Worm (Caenorhabditis elegans) whole organism, L1 larva: Measurements from ENCODE around the gene C28D4.7.

Experiments used
- egl-27 ChIP-seq, 2 experiments: fragments of 150-350 bp in 1 of 2; sonication (generic microtip); optimal IDR thresholded peaks; 3 replicates each; lab custom pipeline; 2017 to 2018; ENCODE audit warnings: missing biosample characterization in 2 of 2, missing genetic modification characterization in 2 of 2, missing genetic modification reagents in 2 of 2
- mep-1 ChIP-seq: fragments of 150-350 bp; optimal IDR thresholded peaks from 2 replicates; lab custom pipeline; 2014; ENCODE audit warnings: missing biosample characterization, missing genetic modification characterization
- nhr-12 ChIP-seq: sonication (generic microtip); optimal IDR thresholded peaks from 2 replicates; lab custom pipeline; 2017; ENCODE audit warnings: missing biosample characterization, missing genetic modification characterization
- nhr-77 ChIP-seq: fragments of 150-350 bp; optimal IDR thresholded peaks from 2 replicates; lab custom pipeline; 2014; ENCODE audit warnings: missing biosample characterization, missing genetic modification characterization
- snpc-4 ChIP-seq: fragments of 150-350 bp; optimal IDR thresholded peaks from 2 replicates; lab custom pipeline; 2014; ENCODE audit warnings: missing biosample characterization, missing genetic modification characterization
- unc-130 ChIP-seq: fragments of 150-350 bp; optimal IDR thresholded peaks from 2 replicates; lab custom pipeline; 2017; ENCODE audit warnings: missing biosample characterization, missing genetic modification characterization, inconsistent platforms

DNA sequence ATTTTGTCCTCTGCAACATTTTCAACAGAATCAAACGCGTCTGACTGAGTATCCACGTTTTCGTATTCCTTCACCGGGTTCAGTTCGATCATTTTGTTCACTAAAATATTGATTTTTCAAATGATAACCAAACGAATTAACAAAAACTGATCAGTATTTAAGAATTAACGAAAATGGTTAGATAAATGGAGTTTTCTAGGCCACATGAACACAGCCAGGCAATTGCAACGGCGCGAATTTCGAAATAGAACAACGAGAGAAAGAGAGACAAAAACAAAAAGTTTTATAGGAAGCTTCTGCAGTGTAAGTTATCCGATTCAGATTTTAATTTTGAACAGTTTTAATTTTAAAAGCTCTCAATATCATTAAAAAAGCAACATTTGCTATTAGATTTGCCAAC lies 34.6 kb upstream of the C28D4.7 start, which contains the start of gene sna-2:
- TF ChIP-seq snpc-4 (tag; lab: Kevin White, UChicago) (peak; percentile 34), egl-27 (tag; optimal IDR thresholded peaks at IDR 0.05; lab: Kevin White, UChicago) (no peak), unc-130 (no peak), mep-1 (peak; percentile 55), nhr-77 (tag; lab: Kevin White, UChicago) (no peak), nhr-12 (no peak)
